Worm (Caenorhabditis elegans) whole organism, L1 larva: ENCODE measurements around the gene C33G3.6.

Experiments used
- C04F5.9 ChIP-seq: sonication (generic microtip); optimal IDR thresholded peaks from 2 replicates; lab custom pipeline; 2016; ENCODE audit warnings: missing genetic modification characterization, missing compliant biosample characterization
- C16A3.4 ChIP-seq: fragments of 150-350 bp; optimal IDR thresholded peaks from 2 replicates; lab custom pipeline; 2014; ENCODE audit warnings: missing biosample characterization, missing genetic modification characterization
- F16B12.6 ChIP-seq: fragments of 150-350 bp; optimal IDR thresholded peaks from 2 replicates; lab custom pipeline; 2014; ENCODE audit warnings: missing biosample characterization, missing genetic modification characterization
- alr-1 ChIP-seq: fragments of 200-800 bp; sonication (Bioruptor generic); optimal IDR thresholded peaks from 2 replicates; lab custom pipeline; 2018; ENCODE audit warnings: borderline replicate concordance, mild to moderate bottlenecking, missing genetic modification characterization, missing compliant biosample characterization
- aly-2 ChIP-seq: fragments of 150-350 bp; optimal IDR thresholded peaks from 2 replicates; lab custom pipeline; 2014; ENCODE audit warnings: missing biosample characterization, missing genetic modification characterization
- ama-1 ChIP-seq: fragments of 150-350 bp; optimal IDR thresholded peaks from 2 replicates; lab custom pipeline; 2014
- blmp-1 ChIP-seq: fragments of 150-350 bp; optimal IDR thresholded peaks from 2 replicates; lab custom pipeline; 2014; ENCODE audit warnings: missing biosample characterization, missing genetic modification characterization
- ceh-8 ChIP-seq: fragments of 200-800 bp; sonication (Bioruptor generic); optimal IDR thresholded peaks from 2 replicates; lab custom pipeline; 2018; ENCODE audit warnings: mild to moderate bottlenecking, missing genetic modification characterization, moderate library complexity, missing compliant biosample characterization
- ceh-90 ChIP-seq: sonication (generic microtip); optimal IDR thresholded peaks from 2 replicates; lab custom pipeline; 2016; ENCODE audit warnings: missing genetic modification characterization, missing compliant biosample characterization
- dpl-1 ChIP-seq, 3 experiments: fragments of 150-350 bp in 2 of 3; sonication (generic microtip) in 1 of 3; optimal IDR thresholded peaks; 2 replicates each; lab custom pipeline; 2014 to 2017; ENCODE audit warnings: missing biosample characterization in 3 of 3, missing genetic modification characterization in 3 of 3, missing genetic modification reagents in 3 of 3
- efl-1 ChIP-seq, 4 experiments: fragments of 150-350 bp; optimal IDR thresholded peaks in 3 of 4; peaks in 1 of 4; 1 replicate in 1 of 4; 2 replicates in 3 of 4; lab custom pipeline; 2014; ENCODE audit warnings: missing biosample characterization in 2 of 4, missing genetic modification characterization in 2 of 4, missing genetic modification reagents in 2 of 4
- elt-2 ChIP-seq: sonication (generic microtip); optimal IDR thresholded peaks from 2 replicates; lab custom pipeline; 2016; ENCODE audit warnings: missing genetic modification characterization, mild to moderate bottlenecking, inconsistent platforms, missing compliant biosample characterization, missing genetic modification reagents
- elt-3 ChIP-seq, 6 experiments: fragments of 150-350 bp in 1 of 6; sonication (generic microtip); optimal IDR thresholded peaks; 2 replicates each; lab custom pipeline; 2017 to 2018; ENCODE audit warnings: missing biosample characterization in 6 of 6, missing genetic modification characterization in 6 of 6, inconsistent platforms in 1 of 6
- fkh-10 ChIP-seq: sonication (generic microtip); optimal IDR thresholded peaks from 2 replicates; lab custom pipeline; 2017; ENCODE audit warnings: missing biosample characterization, missing genetic modification reagents, missing genetic modification characterization
- hlh-17 ChIP-seq: fragments of 200-800 bp; sonication (Bioruptor generic); optimal IDR thresholded peaks from 2 replicates; lab custom pipeline; 2018; ENCODE audit warnings: missing genetic modification characterization, mild to moderate bottlenecking, missing compliant biosample characterization, moderate library complexity, borderline replicate concordance
- irx-1 ChIP-seq: sonication (generic microtip); optimal IDR thresholded peaks from 2 replicates; lab custom pipeline; 2016; ENCODE audit warnings: missing genetic modification characterization, missing compliant biosample characterization
- isw-1 ChIP-seq: fragments of 200-800 bp; sonication (Bioruptor generic); IDR thresholded peaks from 2 replicates; pipeline ENCODE4 v1.3.6; 2022; ENCODE audit warnings: missing genetic modification characterization, missing compliant biosample characterization
- lin-13 ChIP-seq: fragments of 150-350 bp; optimal IDR thresholded peaks from 2 replicates; lab custom pipeline; 2014; ENCODE audit warnings: missing biosample characterization, missing genetic modification reagents, missing genetic modification characterization
- lin-15B ChIP-seq: fragments of 150-350 bp; sonication (generic microtip); optimal IDR thresholded peaks from 3 replicates; lab custom pipeline; 2014; ENCODE audit warnings: missing biosample characterization, missing genetic modification characterization
- lin-35 ChIP-seq, 2 experiments: fragments of 150-350 bp; optimal IDR thresholded peaks; 2 replicates each; lab custom pipeline; 2014; ENCODE audit warnings: missing biosample characterization in 2 of 2, missing genetic modification characterization in 2 of 2, missing genetic modification reagents in 2 of 2
- lin-39 ChIP-seq: fragments of 150-350 bp; optimal IDR thresholded peaks from 2 replicates; lab custom pipeline; 2014; ENCODE audit warnings: missing biosample characterization, missing genetic modification reagents, missing genetic modification characterization
- lir-3 ChIP-seq: sonication (generic microtip); optimal IDR thresholded peaks from 2 replicates; lab custom pipeline; 2016; ENCODE audit warnings: mild to moderate bottlenecking, missing genetic modification characterization, moderate library complexity, missing compliant biosample characterization; ENCODE audit not compliant: poor library complexity
- lsy-2 ChIP-seq, 2 experiments: fragments of 150-350 bp; optimal IDR thresholded peaks; 2 replicates each; lab custom pipeline; 2014; ENCODE audit warnings: missing biosample characterization in 2 of 2, missing genetic modification characterization in 2 of 2
- mab-9 ChIP-seq: fragments of 200-800 bp; sonication (Bioruptor generic); IDR thresholded peaks from 2 replicates; pipeline ENCODE4 v1.3.6; 2022; ENCODE audit warnings: missing genetic modification reagents, missing genetic modification characterization, missing compliant biosample characterization
- mef-2 ChIP-seq: fragments of 150-350 bp; optimal IDR thresholded peaks from 2 replicates; lab custom pipeline; 2014; ENCODE audit warnings: missing biosample characterization, missing genetic modification characterization
- nhr-11 ChIP-seq: fragments of 150-350 bp; optimal IDR thresholded peaks from 2 replicates; lab custom pipeline; 2014; ENCODE audit warnings: missing biosample characterization, missing genetic modification characterization
- nhr-12 ChIP-seq: sonication (generic microtip); optimal IDR thresholded peaks from 2 replicates; lab custom pipeline; 2017; ENCODE audit warnings: missing biosample characterization, missing genetic modification characterization
- nhr-19 ChIP-seq: fragments of 200-800 bp; sonication (Bioruptor generic); conservative IDR thresholded peaks from 2 replicates; pipeline ENCODE4 v1.3.6; 2022; ENCODE audit warnings: missing genetic modification characterization, missing compliant biosample characterization
- nhr-20 ChIP-seq: sonication (generic microtip); optimal IDR thresholded peaks from 2 replicates; lab custom pipeline; 2016; ENCODE audit warnings: mild to moderate bottlenecking, missing genetic modification characterization, missing compliant biosample characterization
- nhr-237 ChIP-seq: fragments of 150-350 bp; optimal IDR thresholded peaks from 2 replicates; lab custom pipeline; 2014; ENCODE audit warnings: missing biosample characterization, missing genetic modification characterization
- nhr-28 ChIP-seq: fragments of 150-350 bp; optimal IDR thresholded peaks from 2 replicates; lab custom pipeline; 2014; ENCODE audit warnings: missing biosample characterization, missing genetic modification characterization
- nhr-47 ChIP-seq: sonication (generic microtip); optimal IDR thresholded peaks from 2 replicates; lab custom pipeline; 2016; ENCODE audit warnings: mild to moderate bottlenecking, missing genetic modification characterization, moderate library complexity, missing compliant biosample characterization
- nhr-85 ChIP-seq: sonication (generic microtip); peaks from one replicate; lab custom pipeline; 2016; ENCODE audit warnings: missing genetic modification characterization, inconsistent platforms, missing compliant biosample characterization
- pax-3 ChIP-seq: fragments of 200-800 bp; sonication (Bioruptor generic); optimal IDR thresholded peaks from 2 replicates; lab custom pipeline; 2018; ENCODE audit warnings: mild to moderate bottlenecking, missing genetic modification characterization, moderate library complexity, missing compliant biosample characterization
- skn-1 ChIP-seq: fragments of 150-350 bp; optimal IDR thresholded peaks from 2 replicates; lab custom pipeline; 2014; ENCODE audit warnings: missing biosample characterization, missing genetic modification characterization
- sptf-1 ChIP-seq: fragments of 150-350 bp; optimal IDR thresholded peaks from 2 replicates; lab custom pipeline; 2014; ENCODE audit warnings: missing biosample characterization, missing genetic modification characterization
- sup-37 ChIP-seq: fragments of 200-800 bp; sonication (Bioruptor generic); optimal IDR thresholded peaks from 2 replicates; lab custom pipeline; 2018; ENCODE audit warnings: mild to moderate bottlenecking, missing genetic modification characterization, missing compliant biosample characterization
- swsn-7 ChIP-seq: sonication (generic microtip); optimal IDR thresholded peaks from 2 replicates; lab custom pipeline; 2016; ENCODE audit warnings: missing genetic modification characterization, missing compliant biosample characterization
- tlp-1 ChIP-seq: fragments of 150-350 bp; optimal IDR thresholded peaks from 2 replicates; lab custom pipeline; 2014; ENCODE audit warnings: missing biosample characterization, missing genetic modification characterization
- unc-62 ChIP-seq: fragments of 150-350 bp; optimal IDR thresholded peaks from 2 replicates; lab custom pipeline; 2014; ENCODE audit warnings: missing biosample characterization, missing genetic modification reagents, missing genetic modification characterization
- unc-98 ChIP-seq: fragments of 200-800 bp; sonication (Bioruptor generic); IDR thresholded peaks from 2 replicates; pipeline ENCODE4 v1.3.6; 2022; ENCODE audit warnings: missing genetic modification characterization, missing compliant biosample characterization
- vab-15 ChIP-seq: sonication (generic microtip); optimal IDR thresholded peaks from 2 replicates; lab custom pipeline; 2017; ENCODE audit warnings: missing genotype, mild to moderate bottlenecking, missing genetic modification characterization, missing compliant biosample characterization
- ztf-11 ChIP-seq, 2 experiments: sonication (generic microtip); optimal IDR thresholded peaks; 2 replicates each; lab custom pipeline; 2016 to 2017; ENCODE audit warnings: missing genetic modification characterization in 2 of 2, missing biosample characterization in 1 of 2, missing compliant biosample characterization in 1 of 2
- ztf-4 ChIP-seq: fragments of 150-350 bp; optimal IDR thresholded peaks from 2 replicates; lab custom pipeline; 2014; ENCODE audit warnings: missing biosample characterization, missing genetic modification characterization

C33G3.6 gene

ce11 chrX:14070950-14071349 is 13.2 kb downstream of the C33G3.6 start, which contains the start of gene C33G3.4:
TSS of gene C33G3.4 (plus strand) at chrX:14071162.
- TF ChIP-seq unc-98 (no peak), elt-2 (tag; lab: Kevin White, UChicago) (peak; percentile 78), lin-35 (GFP tag; optimal IDR thresholded peaks at IDR 0.05; lab: Kevin White, UChicago) (peak in 1 of 2 experiments; percentile 6), pax-3 (tag; lab: Kevin White, UChicago) (no peak), nhr-12 (tag; lab: Kevin White, UChicago) (no peak)
- TF ChIP-seq, all 84 proteins: peak for 2

DNA sequence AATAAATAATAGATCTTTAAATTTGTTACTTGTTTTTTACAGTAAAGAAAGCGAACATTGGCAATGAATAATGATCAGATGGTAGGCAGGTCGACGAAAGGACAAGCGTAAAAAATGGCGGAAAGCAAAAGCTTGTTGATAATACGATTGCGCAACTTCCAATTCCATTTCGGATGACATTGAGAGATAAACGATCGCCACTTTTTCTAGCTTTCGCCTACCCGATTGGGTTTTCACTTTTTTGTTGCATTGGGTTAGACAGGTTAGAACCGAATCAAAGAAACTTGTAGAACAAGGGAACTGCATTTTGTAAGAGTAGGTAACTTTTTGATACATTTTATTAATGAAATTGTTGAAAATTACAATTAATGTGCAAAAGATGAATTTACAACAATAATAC is 14.6 kb downstream of the C33G3.6 start:
- TF ChIP-seq mab-9: no peak
- TF ChIP-seq skn-1: no peak
- no peak for TF ChIP-seq sptf-1 (tag; lab: Kevin White, UChicago)
- peak; percentile 98 for TF ChIP-seq blmp-1 (tag; lab: Kevin White, UChicago)
- TF ChIP-seq nhr-28: no peak
- TF ChIP-seq nhr-85 (tag; lab: Kevin White, UChicago): no peak

DNA sequence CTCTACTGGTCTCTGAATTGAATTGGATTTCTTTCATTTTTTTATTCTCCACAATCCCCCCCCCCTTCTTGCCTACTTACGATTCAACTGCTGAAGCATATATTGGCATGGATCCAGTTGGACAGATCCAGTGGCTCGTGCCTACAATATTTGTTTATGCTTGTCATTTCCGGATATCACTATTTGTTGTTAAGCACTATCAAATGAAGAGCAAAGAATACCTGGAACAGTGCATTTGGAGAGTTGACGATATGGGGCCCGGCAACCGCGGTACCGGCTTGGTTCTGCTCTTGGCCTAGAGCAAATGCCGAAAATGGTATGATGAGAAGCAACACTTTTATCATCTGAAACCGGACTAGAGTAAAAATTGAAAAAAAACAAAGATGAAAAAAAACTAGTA is 16.5 kb downstream of the C33G3.6 start, which contains the start of gene lgc-21:
Gene lgc-21, minus strand, starts transcription at position 344 of the 400 bp plus-strand sequence.
- TF ChIP-seq lir-3 (tag; lab: Kevin White, UChicago) (no peak), ceh-90 (no peak), lsy-2 (tag; optimal IDR thresholded peaks at IDR 0.05; lab: Kevin White, UChicago) (no peak), lin-39 (tag; lab: Kevin White, UChicago) (no peak), nhr-47 (tag; lab: Kevin White, UChicago) (no peak), elt-2 (tag; lab: Kevin White, UChicago) (no peak), swsn-7 (tag; lab: Kevin White, UChicago) (no peak), lin-13 (no peak), blmp-1 (tag; lab: Kevin White, UChicago) (no peak), irx-1 (tag; lab: Kevin White, UChicago) (no peak), F16B12.6 (no peak), nhr-11 (tag; lab: Kevin White, UChicago) (no peak), lin-35 (GFP tag; optimal IDR thresholded peaks at IDR 0.05; lab: Kevin White, UChicago) (no peak), nhr-12 (tag; lab: Kevin White, UChicago) (no peak), unc-62 (GFP tag; lab: Kevin White, UChicago) (no peak)

- peak in 2 of 6 experiments; percentile 36 to 60 for TF ChIP-seq elt-3 (tag; optimal IDR thresholded peaks at IDR 0.05; lab: Kevin White, UChicago)
- peak; percentile 90 for TF ChIP-seq nhr-20 (tag; lab: Kevin White, UChicago)
- TF ChIP-seq efl-1 (optimal IDR thresholded peaks at IDR 0.05; lab: Kevin White, UChicago): peak; percentile 54 to 64
- peak; percentile 7 to 94 for TF ChIP-seq efl-1 (GFP tag; optimal IDR thresholded peaks at IDR 0.05 in 1 of 2; lab: Kevin White, UChicago)
- TF ChIP-seq isw-1 (GFP tag; lab: Robert Waterston, UW): peak; percentile 50
- peak; percentile 82 for TF ChIP-seq ztf-4 (tag; lab: Kevin White, UChicago)
- TF ChIP-seq C16A3.4 (tag; lab: Kevin White, UChicago): peak; percentile 91
- no peak for TF ChIP-seq nhr-28
- TF ChIP-seq sptf-1 (tag; lab: Kevin White, UChicago): no peak
- TF ChIP-seq blmp-1 (tag; lab: Kevin White, UChicago): peak; percentile 39
- TF ChIP-seq mef-2 (tag; lab: Kevin White, UChicago): no peak
- TF ChIP-seq C04F5.9 (tag; lab: Kevin White, UChicago): peak; percentile 36
- TF ChIP-seq sup-37 (GFP tag; lab: Kevin White, UChicago): peak; percentile 75
- TF ChIP-seq skn-1: peak; percentile 62
- peak; percentile 82 for TF ChIP-seq aly-2 (tag; lab: Kevin White, UChicago)
- no peak for TF ChIP-seq lin-15B (tag; lab: Kevin White, UChicago)
- peak; percentile 74 for TF ChIP-seq fkh-10 (GFP tag; lab: Kevin White, UChicago)
- TF ChIP-seq dpl-1 (GFP tag; optimal IDR thresholded peaks at IDR 0.05; lab: Kevin White, UChicago): peak in 2 of 3 experiments; percentile 37 to 49
- TF ChIP-seq nhr-11 (tag; lab: Kevin White, UChicago): peak; percentile 44
- peak; percentile 64 to 83 for TF ChIP-seq lin-35 (GFP tag; optimal IDR thresholded peaks at IDR 0.05; lab: Kevin White, UChicago)
- no peak for TF ChIP-seq unc-62 (GFP tag; lab: Kevin White, UChicago)
- peak; percentile 91 for TF ChIP-seq nhr-19
- TF ChIP-seq ama-1 (lab: Kevin White, UChicago): peak; percentile 78
- peak; percentile 50 for TF ChIP-seq lin-39 (tag; lab: Kevin White, UChicago)
- TF ChIP-seq vab-15: peak; percentile 35
- peak; percentile 83 for TF ChIP-seq lir-3 (tag; lab: Kevin White, UChicago)
- no peak for TF ChIP-seq alr-1 (tag; lab: Kevin White, UChicago)
- peak in 1 of 2 experiments; percentile 29 for TF ChIP-seq ztf-11 (tag; optimal IDR thresholded peaks at IDR 0.05; lab: Kevin White, UChicago)
- TF ChIP-seq hlh-17 (GFP tag; lab: Kevin White, UChicago): no peak
- TF ChIP-seq unc-98: peak; percentile 63
- TF ChIP-seq nhr-237 (tag; lab: Kevin White, UChicago): peak; percentile 42
- peak; percentile 83 for TF ChIP-seq ceh-8 (GFP tag; lab: Kevin White, UChicago)
- no peak for TF ChIP-seq tlp-1 (tag; lab: Kevin White, UChicago)
Measured at ce11 chrX:14063830-14064229, 20.3 kb downstream of the C33G3.6 start.
